Fruit fly (Drosophila melanogaster) whole organism, prepupa: ENCODE results near the gene CG46468.

Experiments
- CG10631 ChIP-seq: fragments of 200-800 bp; sonication (Bioruptor generic); optimal IDR thresholded peaks from 2 replicates; lab custom pipeline; 2016; ENCODE audit warnings: missing biosample characterization, missing genetic modification characterization
- CG10669 ChIP-seq: fragments of 200-800 bp; sonication (Bioruptor generic); optimal IDR thresholded peaks from 3 replicates; lab custom pipeline; 2018; ENCODE audit warnings: missing biosample characterization, mild to moderate bottlenecking, missing genetic modification characterization, moderate library complexity
- CG11294 ChIP-seq: fragments of 200-800 bp; sonication (Bioruptor generic); IDR thresholded peaks from 2 replicates; pipeline ENCODE4 v1.3.6; 2022; ENCODE audit warnings: missing biosample characterization, missing genetic modification characterization
- CG15336 ChIP-seq: fragments of 200-800 bp; sonication (Bioruptor generic); IDR thresholded peaks from 2 replicates; pipeline ENCODE4 v1.3.6; 2022; ENCODE audit warnings: missing biosample characterization, missing genetic modification characterization
- CG1621 ChIP-seq: fragments of 200-800 bp; sonication (Bioruptor generic); optimal IDR thresholded peaks from 3 replicates; lab custom pipeline; 2018; ENCODE audit warnings: missing biosample characterization, mild to moderate bottlenecking, missing genetic modification characterization
- CG3032 ChIP-seq: fragments of 200-800 bp; optimal IDR thresholded peaks from 2 replicates; lab custom pipeline; 2019; ENCODE audit warnings: missing biosample characterization, mild to moderate bottlenecking, missing genetic modification characterization, moderate library complexity
- CG32006 ChIP-seq: fragments of 200-800 bp; sonication (Bioruptor generic); optimal IDR thresholded peaks from 3 replicates; lab custom pipeline; 2017; ENCODE audit warnings: missing biosample characterization, mild to moderate bottlenecking, missing genetic modification characterization
- CG3919 ChIP-seq: fragments of 200-800 bp; sonication (Bioruptor generic); optimal IDR thresholded peaks from 3 replicates; lab custom pipeline; 2016; ENCODE audit warnings: missing biosample characterization, missing genetic modification characterization
- CG6792 ChIP-seq: fragments of 200-800 bp; sonication (Bioruptor generic); optimal IDR thresholded peaks from 3 replicates; lab custom pipeline; 2016; ENCODE audit warnings: missing biosample characterization, missing genetic modification characterization
- CG6808 ChIP-seq: fragments of 200-800 bp; sonication (Bioruptor generic); optimal IDR thresholded peaks from 3 replicates; lab custom pipeline; 2017; ENCODE audit warnings: missing biosample characterization, missing genetic modification characterization, mild to moderate bottlenecking, moderate library complexity, missing genetic modification reagents
- CG6854 ChIP-seq: fragments of 200-800 bp; sonication (Bioruptor generic); optimal IDR thresholded peaks from 2 replicates; lab custom pipeline; 2017; ENCODE audit warnings: missing biosample characterization, mild to moderate bottlenecking, missing genetic modification characterization
- CG7368 ChIP-seq: fragments of 200-800 bp; sonication (Bioruptor generic); optimal IDR thresholded peaks from 3 replicates; lab custom pipeline; 2016; ENCODE audit warnings: missing biosample characterization, missing genetic modification characterization
- CG8119 ChIP-seq: fragments of 200-800 bp; sonication (Bioruptor generic); IDR thresholded peaks from 3 replicates; pipeline ENCODE4 v1.3.6; 2022; ENCODE audit warnings: missing biosample characterization, missing genetic modification characterization
- CG8319 ChIP-seq: fragments of 200-800 bp; sonication (Bioruptor generic); optimal IDR thresholded peaks from 3 replicates; lab custom pipeline; 2016; ENCODE audit warnings: missing biosample characterization, missing genetic modification characterization
- CG9139 ChIP-seq: fragments of 200-800 bp; sonication (Bioruptor generic); optimal IDR thresholded peaks from 3 replicates; lab custom pipeline; 2017; ENCODE audit warnings: missing biosample characterization, mild to moderate bottlenecking, missing genetic modification characterization
- Eip75B ChIP-seq: fragments of 200-800 bp; sonication (Bioruptor generic); optimal IDR thresholded peaks from 3 replicates; lab custom pipeline; 2016; ENCODE audit warnings: missing biosample characterization, missing genetic modification characterization
- Eip78C ChIP-seq: fragments of 200-800 bp; sonication (Bioruptor generic); peaks from one replicate; lab custom pipeline; 2016; ENCODE audit warnings: missing biosample characterization, missing genetic modification characterization
- Eip93F ChIP-seq: fragments of 200-800 bp; sonication (Bioruptor generic); optimal IDR thresholded peaks from 2 replicates; lab custom pipeline; 2016; ENCODE audit warnings: missing biosample characterization, mild to moderate bottlenecking, missing genetic modification characterization
- Gug ChIP-seq: fragments of 200-800 bp; sonication (Bioruptor generic); IDR thresholded peaks from 2 replicates; pipeline ENCODE4 v1.3.6; 2022; ENCODE audit warnings: missing biosample characterization, missing genetic modification characterization
- Hr39 ChIP-seq: fragments of 200-800 bp; sonication (Bioruptor generic); optimal IDR thresholded peaks from 2 replicates; lab custom pipeline; 2016; ENCODE audit warnings: missing biosample characterization, missing genetic modification characterization
- Lpt ChIP-seq: fragments of 200-800 bp; sonication (Bioruptor generic); optimal IDR thresholded peaks from 3 replicates; lab custom pipeline; 2016; ENCODE audit warnings: missing biosample characterization, missing genetic modification characterization
- Met ChIP-seq: fragments of 200-800 bp; sonication (Bioruptor generic); optimal IDR thresholded peaks from 3 replicates; lab custom pipeline; 2016; ENCODE audit warnings: missing biosample characterization, missing genetic modification characterization
- OdsH ChIP-seq: fragments of 200-800 bp; sonication (Bioruptor generic); optimal IDR thresholded peaks from 3 replicates; lab custom pipeline; 2016; ENCODE audit warnings: missing biosample characterization, missing genetic modification characterization
- Sox102F ChIP-seq: fragments of 200-800 bp; sonication (Bioruptor generic); optimal IDR thresholded peaks from 2 replicates; lab custom pipeline; 2016; ENCODE audit warnings: missing biosample characterization, mild to moderate bottlenecking, missing genetic modification characterization
- Sox15 ChIP-seq: fragments of 200-800 bp; sonication (Bioruptor generic); optimal IDR thresholded peaks from 3 replicates; lab custom pipeline; 2016; ENCODE audit warnings: missing biosample characterization, missing genetic modification characterization
- achi ChIP-seq: fragments of 200-800 bp; sonication (Bioruptor generic); optimal IDR thresholded peaks from 3 replicates; lab custom pipeline; 2016; ENCODE audit warnings: missing biosample characterization, missing genetic modification characterization
- cyc ChIP-seq: fragments of 200-800 bp; sonication (Bioruptor generic); optimal IDR thresholded peaks from 3 replicates; lab custom pipeline; 2016; ENCODE audit warnings: missing biosample characterization, missing genetic modification characterization
- dsx ChIP-seq: fragments of 200-800 bp; optimal IDR thresholded peaks from 3 replicates; lab custom pipeline; 2019; ENCODE audit warnings: missing biosample characterization, mild to moderate bottlenecking, missing genetic modification characterization, moderate library complexity; ENCODE audit not compliant: poor library complexity, severe bottlenecking
- eg ChIP-seq: fragments of 200-800 bp; sonication (Bioruptor generic); IDR thresholded peaks from 3 replicates; pipeline ENCODE4 v1.3.6; 2022; ENCODE audit warnings: missing biosample characterization, missing genetic modification characterization
- lz ChIP-seq: fragments of 200-800 bp; sonication (Bioruptor generic); optimal IDR thresholded peaks from 3 replicates; lab custom pipeline; 2016; ENCODE audit warnings: missing biosample characterization, missing genetic modification characterization
- ss ChIP-seq, 2 experiments: fragments of 200-800 bp; sonication (Bioruptor generic); optimal IDR thresholded peaks; 2 replicates in 1 of 2; 3 replicates in 1 of 2; lab custom pipeline; 2017 to 2018; ENCODE audit warnings: mild to moderate bottlenecking in 2 of 2, missing biosample characterization in 2 of 2, missing genetic modification characterization in 2 of 2, moderate library complexity in 1 of 2
- vri ChIP-seq: fragments of 200-800 bp; sonication (Bioruptor generic); optimal IDR thresholded peaks from 3 replicates; lab custom pipeline; 2016; ENCODE audit warnings: missing biosample characterization, mild to moderate bottlenecking, missing genetic modification characterization

Gene CG46468

dm6 chr2L:9613006-9613690 is 47.9 kb upstream of the CG46468 start, which contains the start of gene Trx2 (continued):
- TF ChIP-seq CG3919 (GFP tag; lab: Kevin White, UChicago) (peak; percentile 26), Gug (no peak), CG6808 (GFP tag; lab: Kevin White, UChicago) (no peak), ss (GFP tag; optimal IDR thresholded peaks at IDR 0.05; lab: Kevin White, UChicago) (peak; percentile 50 to 52), CG3032 (no peak), Met (GFP tag; lab: Kevin White, UChicago) (peak; percentile 10), OdsH (no peak), CG6792 (no peak), CG7368 (GFP tag; lab: Kevin White, UChicago) (peak; percentile 26), CG6854 (GFP tag; lab: Kevin White, UChicago) (peak; percentile 69), lz (no peak), dsx (GFP tag; lab: Kevin White, UChicago) (peak; percentile 15), vri (peak; percentile 84)

dm6 chr2L:9612654-9613005 is 47.4 kb upstream of the CG46468 start:
- TF ChIP-seq Sox15 (GFP tag; lab: Kevin White, UChicago) (no peak), CG10631 (GFP tag; lab: Kevin White, UChicago) (no peak), CG15336 (GFP tag; lab: Robert Waterston, UW) (no peak), CG11294 (GFP tag; lab: Robert Waterston, UW) (no peak), Lpt (no peak), CG6854 (GFP tag; lab: Kevin White, UChicago) (no peak), CG1621 (no peak), Eip78C (GFP tag; lab: Kevin White, UChicago) (no peak), Sox102F (GFP tag; lab: Kevin White, UChicago) (no peak), cyc (no peak), CG3032 (no peak), CG6792 (no peak)
- TF ChIP-seq, all 60 proteins: peak for 0

DNA sequence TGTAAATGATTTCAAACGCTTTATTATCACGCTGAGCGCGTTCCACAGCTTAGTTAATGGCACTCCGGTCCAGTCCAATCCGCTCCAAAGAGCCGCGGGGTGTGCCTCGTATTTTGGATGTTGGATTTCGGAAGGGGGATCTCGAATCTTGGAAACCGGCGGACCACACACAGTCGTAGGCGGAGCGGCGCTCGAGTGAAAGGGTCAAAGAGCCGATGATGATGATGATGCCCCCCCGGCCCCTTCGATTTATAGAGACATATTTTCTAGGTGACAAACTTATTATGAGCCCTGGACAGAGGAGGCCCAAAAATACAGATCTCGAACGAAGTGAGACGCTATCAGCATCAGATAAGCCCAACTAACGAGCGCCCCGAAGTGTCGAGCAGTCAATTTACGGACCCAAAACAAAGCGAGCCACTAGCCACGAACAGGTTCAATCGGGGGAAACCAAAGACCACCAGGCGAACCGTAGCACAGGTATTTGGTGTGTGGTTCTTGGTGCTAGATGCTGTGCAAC is 44.2 kb upstream of the CG46468 start:
- TF ChIP-seq CG3919 (GFP tag; lab: Kevin White, UChicago) (no peak), achi (GFP tag; lab: Kevin White, UChicago) (no peak), CG8319 (GFP tag; lab: Kevin White, UChicago) (no peak), CG10669 (GFP tag; lab: Kevin White, UChicago) (no peak), CG8119 (GFP tag; lab: Robert Waterston, UW) (no peak), CG10631 (GFP tag; lab: Kevin White, UChicago) (no peak), Eip75B (GFP tag; lab: Kevin White, UChicago) (no peak), Sox102F (GFP tag; lab: Kevin White, UChicago) (no peak), Hr39 (no peak), CG32006 (GFP tag; lab: Kevin White, UChicago) (no peak), Sox15 (GFP tag; lab: Kevin White, UChicago) (no peak), CG3032 (no peak)

DNA sequence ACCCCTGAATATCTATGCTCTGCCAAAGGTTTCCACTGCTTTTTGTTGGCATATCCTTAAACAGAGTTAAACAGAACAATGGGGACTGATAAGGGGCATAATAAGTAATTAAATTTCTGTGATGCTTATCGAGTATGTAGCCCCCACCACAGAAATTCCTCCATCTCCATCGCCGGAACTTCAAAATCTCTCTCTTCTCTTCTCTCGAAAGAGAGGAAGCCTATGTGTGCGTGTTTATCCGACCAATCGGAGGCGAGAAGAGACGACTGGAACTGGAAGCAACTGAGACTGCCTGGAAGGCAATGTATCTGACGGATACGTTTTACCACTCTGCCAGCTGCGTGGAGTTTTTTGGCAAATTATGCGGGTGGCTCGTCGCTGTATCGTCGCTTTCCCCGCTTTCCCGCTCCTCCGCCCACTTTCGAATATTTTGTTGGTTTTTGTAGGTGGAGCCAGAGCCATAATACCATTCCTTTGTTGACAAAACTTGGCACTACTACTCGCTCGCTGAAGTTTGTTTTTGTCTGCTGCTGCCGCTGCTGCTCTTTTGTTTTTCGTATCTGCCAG is 42.8 kb upstream of the CG46468 start, which contains the start of gene gcm2:
Gene gcm2 (plus strand): TSS at position 566 of the 567 bp plus-strand sequence.
- TF ChIP-seq dsx (GFP tag; lab: Kevin White, UChicago), result no peak
- TF ChIP-seq Eip93F, result no peak
- no peak for TF ChIP-seq cyc
- no peak for TF ChIP-seq eg (GFP tag; lab: Robert Waterston, UW)
- no peak for TF ChIP-seq CG10631 (GFP tag; lab: Kevin White, UChicago)
- TF ChIP-seq CG9139 (GFP tag; lab: Kevin White, UChicago), result no peak
- no peak for TF ChIP-seq Sox102F (GFP tag; lab: Kevin White, UChicago)
- TF ChIP-seq Eip75B (GFP tag; lab: Kevin White, UChicago), result no peak
- no peak for TF ChIP-seq Gug
- TF ChIP-seq CG15336 (GFP tag; lab: Robert Waterston, UW), result no peak
- no peak for TF ChIP-seq ss (GFP tag; optimal IDR thresholded peaks at IDR 0.05; lab: Kevin White, UChicago)
